Fruit fly (Drosophila melanogaster): ENCODE measurements around the gene NTPase.
A peak's percentile ranks its signal among the peaks of the same experiment; 100 is the strongest.

NTPase gene

DNA sequence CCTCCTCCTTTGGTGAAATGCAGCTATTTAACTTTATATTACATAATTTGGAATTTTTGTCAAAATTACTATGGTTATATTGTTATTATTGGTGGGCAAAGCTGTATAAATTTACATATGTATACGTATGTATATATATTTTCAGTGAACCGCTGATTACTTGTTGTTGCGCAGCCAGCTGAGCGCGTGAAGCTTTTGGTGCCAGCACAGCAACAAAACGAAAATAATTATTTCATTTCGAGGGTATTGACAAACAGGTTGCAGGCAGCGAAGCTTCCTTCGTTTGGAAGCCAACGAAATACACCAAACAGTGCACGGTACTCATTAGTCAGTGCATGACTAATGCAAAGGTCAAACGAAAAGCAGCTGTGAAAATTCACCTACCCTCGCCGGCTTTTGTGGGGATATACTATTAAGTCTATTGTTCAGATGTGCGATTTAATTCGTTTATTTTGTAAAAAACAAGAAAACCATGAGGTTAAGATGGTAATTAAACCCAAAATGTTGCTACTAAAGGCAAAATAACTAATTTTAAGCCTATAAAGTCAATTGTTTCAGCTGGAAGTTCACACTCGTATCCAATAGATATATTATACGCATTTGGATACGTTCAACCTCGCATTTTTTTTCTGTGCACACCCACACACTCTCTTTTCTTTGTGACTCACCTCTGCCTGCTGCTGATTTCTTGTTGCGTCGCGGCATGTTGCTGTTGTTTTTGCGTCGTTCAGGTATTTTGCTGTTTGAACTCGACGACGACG lies 12.5 kb downstream of the NTPase start (continued):
- no peak for TF ChIP-seq CG12769 (tag; optimal IDR thresholded peaks at IDR 0.05)
- no peak for TF ChIP-seq prd (optimal IDR thresholded peaks at IDR 0.05)
- peak; percentile 63 for TF ChIP-seq prd (GFP tag; IDR thresholded peaks at IDR 0.05)
- TF ChIP-seq CG12236 (GFP tag; optimal IDR thresholded peaks at IDR 0.05): no peak
- TF ChIP-seq pan (optimal IDR thresholded peaks at IDR 0.05): no peak
- TF ChIP-seq pan (GFP tag; optimal IDR thresholded peaks at IDR 0.05 in 1 of 2, IDR thresholded peaks at IDR 0.05 in 1 of 2): peak in 1 of 2 experiments; percentile 57
- peak; percentile 1 for TF ChIP-seq D19A (tag; optimal IDR thresholded peaks at IDR 0.05)
- TF ChIP-seq sd (tag; optimal IDR thresholded peaks at IDR 0.05): peak; percentile 23
- peak; percentile 40 for TF ChIP-seq gem (tag; optimal IDR thresholded peaks at IDR 0.05)
- no peak for TF ChIP-seq Hmx (GFP tag; optimal IDR thresholded peaks at IDR 0.05)
- TF ChIP-seq Vsx1 (GFP tag; optimal IDR thresholded peaks at IDR 0.05): no peak
- peak; percentile 33 for TF ChIP-seq dmrt99B (tag; optimal IDR thresholded peaks at IDR 0.05)
- TF ChIP-seq chm (GFP tag; IDR thresholded peaks at IDR 0.05): 0 out of 2 replicates have a peak, but pooled peaks have one; percentile 29
- TF ChIP-seq E2f2 (GFP tag; IDR thresholded peaks at IDR 0.05): peak; percentile 10; the same call in 1 of the 2 replicates
- no peak for TF ChIP-seq CG3995 (GFP tag; optimal IDR thresholded peaks at IDR 0.05)
- TF ChIP-seq CG18262 (tag; optimal IDR thresholded peaks at IDR 0.05): peak; percentile 1
- TF ChIP-seq HLH54F (GFP tag; optimal IDR thresholded peaks at IDR 0.05): no peak
- TF ChIP-seq CG12155 (GFP tag; optimal IDR thresholded peaks at IDR 0.05): peak; percentile 1
- no peak for TF ChIP-seq ems (GFP tag; optimal IDR thresholded peaks at IDR 0.05)

DNA sequence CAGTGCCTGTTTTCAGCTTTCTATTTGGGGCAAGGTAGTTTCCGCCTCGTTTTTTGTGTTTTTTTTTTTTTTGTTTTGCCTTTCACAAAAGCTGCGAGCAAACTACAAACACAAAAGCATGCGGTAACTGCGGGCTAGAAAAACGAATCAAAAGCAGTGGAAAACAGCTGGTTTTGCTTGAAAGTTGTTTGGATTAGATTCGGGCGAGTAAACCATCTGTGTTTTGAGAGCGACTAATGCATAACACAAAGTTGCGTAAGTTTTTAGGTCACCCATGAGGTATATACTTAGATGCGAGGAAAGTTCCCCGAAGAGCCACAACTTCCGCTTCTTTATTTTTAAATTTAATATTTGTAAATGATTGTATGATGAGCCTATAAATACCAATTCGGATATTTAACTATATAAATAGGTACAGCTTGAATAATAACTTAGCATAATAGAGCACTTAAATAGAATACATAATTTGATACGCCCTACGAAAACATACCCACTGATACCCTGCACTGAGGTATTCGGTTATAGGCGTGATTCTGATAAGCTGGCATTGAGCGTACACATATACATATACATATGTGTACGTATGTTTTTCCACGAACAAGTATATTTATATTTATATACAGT lies 13.2 kb downstream of the NTPase start:
- TF ChIP-seq eve (GFP tag; optimal IDR thresholded peaks at IDR 0.05) (no peak), disco-r (GFP tag; optimal IDR thresholded peaks at IDR 0.05) (no peak), onecut (GFP tag; IDR thresholded peaks at IDR 0.05) (no peak), Mad (GFP tag; optimal IDR thresholded peaks at IDR 0.05) (no peak), CG7556 (GFP tag; optimal IDR thresholded peaks at IDR 0.05) (peak; percentile 46), CG6765 (GFP tag; optimal IDR thresholded peaks at IDR 0.05) (no peak), Ets97D (GFP tag; optimal IDR thresholded peaks at IDR 0.05) (no peak), HHEX (GFP tag; optimal IDR thresholded peaks at IDR 0.05) (peak; percentile 40), CG34224 (GFP tag; IDR thresholded peaks at IDR 0.05; ENCODE audit: partially characterized antibody) (no peak), seq (GFP tag; IDR thresholded peaks at IDR 0.05) (peak; percentile 46; the same call in 1 of the 2 replicates), org-1 (GFP tag; optimal IDR thresholded peaks at IDR 0.05) (no peak), Ssrp (tag; optimal IDR thresholded peaks at IDR 0.05) (peak; percentile 16), peb (GFP tag; IDR thresholded peaks at IDR 0.05) (no peak), dimm (GFP tag; IDR thresholded peaks at IDR 0.05) (no peak), Gsc (GFP tag; IDR thresholded peaks at IDR 0.05) (no peak), vfl (GFP tag; optimal IDR thresholded peaks at IDR 0.05) (no peak), zf30C (GFP tag; optimal IDR thresholded peaks at IDR 0.05) (no peak), mld (GFP tag; IDR thresholded peaks at IDR 0.05; ENCODE audit: partially characterized antibody) (no peak), CG10431 (GFP tag; optimal IDR thresholded peaks at IDR 0.05) (no peak), sna (GFP tag; IDR thresholded peaks at IDR 0.05; ENCODE audit: partially characterized antibody) (no peak), Xbp1 (GFP tag; optimal IDR thresholded peaks at IDR 0.05) (peak; percentile 18), Deaf1 (tag; optimal IDR thresholded peaks at IDR 0.05) (peak; percentile 26), CG2875 (GFP tag; optimal IDR thresholded peaks at IDR 0.05) (peak; percentile 1), CG4730 (GFP tag; IDR thresholded peaks at IDR 0.05) (peak; percentile 45; the same call in 1 of the 2 replicates), fd102C (GFP tag; optimal IDR thresholded peaks at IDR 0.05) (no peak), dpn (GFP tag; optimal IDR thresholded peaks at IDR 0.05) (peak in 1 of 2 experiments; percentile 13), H15 (GFP tag; IDR thresholded peaks at IDR 0.05) (no peak), CG8359 (GFP tag; optimal IDR thresholded peaks at IDR 0.05; ENCODE audit: borderline replicate concordance) (no peak), al (GFP tag; IDR thresholded peaks at IDR 0.05) (no peak), zfh2 (GFP tag; optimal IDR thresholded peaks at IDR 0.05) (no peak)

All from whole organism, embryonic.